Fruit fly (Drosophila melanogaster): ENCODE measurements around the gene CG42525.

- TF ChIP-seq psq (optimal IDR thresholded peaks at IDR 0.05) (no peak), pan (optimal IDR thresholded peaks at IDR 0.05) (no peak), usp (GFP tag; optimal IDR thresholded peaks at IDR 0.05) (no peak)
Measured at dm6 chr3L:3143383-3143962, 46.1 kb downstream of the CG42525 start, which contains the start of the genes CG11537 and Alg2.
